Fruit fly (Drosophila melanogaster) S2 (cell line): ENCODE data around the gene Tbca.

Experiments used
- CG8478 ChIP-seq: fragments of >200 bp; optimal IDR thresholded peaks from 2 replicates; lab custom pipeline; 2018
- CTCF ChIP-seq, 2 experiments: fragments of >200 bp; optimal IDR thresholded peaks; 2 replicates each; lab custom pipeline; 2018

DNA sequence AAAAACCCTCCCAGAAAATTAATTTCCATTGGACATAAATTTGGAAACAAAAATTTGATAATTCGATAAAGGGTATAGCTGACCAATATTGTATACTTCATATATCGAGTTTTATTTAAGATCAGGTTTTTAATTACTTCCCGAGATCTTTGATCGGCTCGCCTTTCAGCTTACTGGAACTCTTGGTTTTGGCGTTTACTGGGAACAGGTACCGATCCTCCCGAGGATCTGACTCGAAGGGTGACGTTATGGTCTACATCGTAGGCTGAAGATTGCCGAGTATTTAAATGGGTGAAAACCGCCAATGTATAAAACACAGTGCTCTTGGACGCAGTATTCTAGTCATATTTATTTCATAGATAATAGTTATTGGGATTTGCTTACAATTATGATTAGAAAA, 35.0 kb upstream of the Tbca start, which contains the start of gene CG42693:
- no peak for TF ChIP-seq CTCF (optimal IDR thresholded peaks at IDR 0.05; lab: Kevin White, UChicago)
- no peak for TF ChIP-seq CG8478 (lab: Kevin White, UChicago)
